Worm (Caenorhabditis elegans) whole organism, L1 larva: ENCODE measurements around the gene ears-2.

Experiments
- aha-1 ChIP-seq: fragments of 150-350 bp; optimal IDR thresholded peaks from 2 replicates; lab custom pipeline; 2014; ENCODE audit warnings: missing biosample characterization, missing genetic modification characterization
- ceh-88 ChIP-seq: fragments of 200-800 bp; sonication (Bioruptor generic); IDR thresholded peaks from 2 replicates; pipeline ENCODE4 v1.3.6; 2022; ENCODE audit warnings: missing genetic modification characterization, missing compliant biosample characterization
- hlh-4 ChIP-seq: sonication (generic microtip); optimal IDR thresholded peaks from 2 replicates; lab custom pipeline; 2016; ENCODE audit warnings: mild to moderate bottlenecking, missing genetic modification characterization, missing compliant biosample characterization
- unc-30 ChIP-seq: sonication (generic microtip); optimal IDR thresholded peaks from 2 replicates; lab custom pipeline; 2017; ENCODE audit warnings: missing biosample characterization, missing genetic modification characterization

- TF ChIP-seq ceh-88 (GFP tag; lab: Robert Waterston, UW), result no peak
- no peak for TF ChIP-seq aha-1 (tag; lab: Kevin White, UChicago)
- TF ChIP-seq unc-30, result no peak
- TF ChIP-seq hlh-4, result no peak
These were observed 30.4 kb upstream of the ears-2 start for ce11 chrIV:420686-421085.
